Worm (Caenorhabditis elegans): ENCODE measurements around the gene acs-21.

DNA sequence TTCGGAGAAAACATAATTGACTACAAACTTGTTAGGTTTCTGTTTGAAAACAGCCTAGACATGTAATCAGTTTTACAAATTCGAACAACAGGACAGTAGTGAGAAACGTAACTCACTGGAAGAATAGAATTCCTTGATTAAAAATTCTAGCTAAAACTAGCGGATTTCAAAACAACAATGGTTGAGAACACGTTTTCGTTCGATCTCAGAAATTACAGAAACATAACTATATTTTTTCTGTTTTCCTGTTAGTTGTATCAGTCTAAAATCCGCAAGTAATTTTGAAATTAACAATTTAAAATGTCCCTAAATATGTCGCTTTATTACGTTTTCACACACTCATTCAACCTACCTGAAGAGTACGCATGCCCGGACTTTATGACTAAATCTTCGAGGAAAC lies 2.6 kb upstream of the acs-21 start, which contains the start of gene srt-8:
- TF ChIP-seq T22C8.4 (GFP tag; IDR thresholded peaks at IDR 0.05) (no peak), med-1 (GFP tag; optimal IDR thresholded peaks at IDR 0.05; ENCODE audit: insufficient read depth) (no peak), klf-2 (GFP tag; conservative IDR thresholded peaks at IDR 0.05) (no peak), ztf-23 (GFP tag; IDR thresholded peaks at IDR 0.05) (no peak), ztf-29 (GFP tag; IDR thresholded peaks at IDR 0.05) (no peak), ref-1 (GFP tag; conservative IDR thresholded peaks at IDR 0.05) (no peak), tab-1 (GFP tag; IDR thresholded peaks at IDR 0.05) (no peak), flt-1 (GFP tag; IDR thresholded peaks at IDR 0.05) (no peak)

Data from whole organism, midembryonic.